Worm (Caenorhabditis elegans): ENCODE data around the gene spk-1.

The spk-1 gene

DNA sequence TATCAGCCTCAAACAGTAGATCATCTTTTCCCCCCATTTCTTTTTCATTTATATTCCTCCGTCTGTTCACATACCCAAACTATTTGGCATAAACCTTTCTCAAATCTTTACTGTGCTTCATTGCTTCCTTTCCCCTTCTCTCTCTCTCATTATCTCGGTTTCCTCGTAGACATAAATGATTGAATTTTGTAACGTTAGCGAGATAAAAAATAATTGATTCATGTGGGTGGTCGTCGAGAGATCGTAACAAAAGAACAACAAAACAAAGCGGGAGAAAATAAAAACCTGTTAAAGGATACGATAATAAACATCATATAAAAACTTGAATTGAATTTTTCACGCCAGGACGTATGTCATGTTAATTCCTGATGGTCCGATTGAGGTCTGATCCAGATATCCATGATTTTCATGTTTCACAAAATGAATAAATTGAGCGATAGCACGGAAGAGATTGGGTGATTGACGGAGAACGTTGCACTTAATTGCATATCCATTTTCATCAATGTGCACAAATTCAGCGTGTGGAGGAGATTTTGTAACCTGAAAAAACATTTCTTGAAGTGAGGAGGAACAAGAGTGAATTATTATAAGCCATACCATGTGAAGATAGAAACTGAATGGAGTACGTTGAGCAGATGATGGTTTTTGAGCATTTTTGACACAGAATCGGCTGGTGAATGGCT lies 6.5 kb downstream of the spk-1 start (continued):
- TF ChIP-seq nhr-27 (tag; optimal IDR thresholded peaks at IDR 0.05), result no peak
- TF ChIP-seq ama-1 (optimal IDR thresholded peaks at IDR 0.05), result no peak
- peak in 1 of 2 experiments; percentile 16 for TF ChIP-seq ama-1 (GFP tag; optimal IDR thresholded peaks at IDR 0.05)
- no peak for TF ChIP-seq attf-5 (GFP tag; optimal IDR thresholded peaks at IDR 0.05)
- TF ChIP-seq madf-3 (GFP tag; IDR thresholded peaks at IDR 0.05), result no peak
- no peak for TF ChIP-seq K12H6.12 (tag; optimal IDR thresholded peaks at IDR 0.05)
- peak; percentile 60 for TF ChIP-seq fkh-3 (tag; optimal IDR thresholded peaks at IDR 0.05)
- no peak for TF ChIP-seq mxl-1 (tag; optimal IDR thresholded peaks at IDR 0.05)
- TF ChIP-seq dpff-1 (tag; optimal IDR thresholded peaks at IDR 0.05), result peak; percentile 30
- TF ChIP-seq madf-10 (tag; optimal IDR thresholded peaks at IDR 0.05), result no peak
- TF ChIP-seq B0261.1 (tag; optimal IDR thresholded peaks at IDR 0.05), result no peak
- peak; percentile 77 for TF ChIP-seq athp-1 (tag; optimal IDR thresholded peaks at IDR 0.05)
- TF ChIP-seq akir-1 (GFP tag; optimal IDR thresholded peaks at IDR 0.05), result no peak
- no peak for TF ChIP-seq F57A8.1 (GFP tag; optimal IDR thresholded peaks at IDR 0.05)
- no peak for TF ChIP-seq F23B12.7 (tag; optimal IDR thresholded peaks at IDR 0.05; ENCODE audit: insufficient read depth)
- TF ChIP-seq him-1 (tag; optimal IDR thresholded peaks at IDR 0.05), result peak; percentile 33
- no peak for TF ChIP-seq aptf-2 (GFP tag; conservative IDR thresholded peaks at IDR 0.05)
- no peak for TF ChIP-seq zim-3 (tag; optimal IDR thresholded peaks at IDR 0.05)
- TF ChIP-seq madf-8 (GFP tag; conservative IDR thresholded peaks at IDR 0.05), result no peak
- no peak for TF ChIP-seq F39B2.1 (GFP tag; IDR thresholded peaks at IDR 0.05)
- TF ChIP-seq sptf-2 (GFP tag; optimal IDR thresholded peaks at IDR 0.05), result no peak
- no peak for TF ChIP-seq somi-1 (GFP tag; optimal IDR thresholded peaks at IDR 0.05)
- no peak for TF ChIP-seq F37B4.10 (GFP tag; IDR thresholded peaks at IDR 0.05)
- no peak for TF ChIP-seq D2030.7 (GFP tag; IDR thresholded peaks at IDR 0.05)
- no peak for TF ChIP-seq ztf-22 (GFP tag; optimal IDR thresholded peaks at IDR 0.05)
- no peak for TF ChIP-seq F22D6.2 (tag; optimal IDR thresholded peaks at IDR 0.05)
- no peak for TF ChIP-seq Y67H2A.10 (GFP tag; conservative IDR thresholded peaks at IDR 0.05)
- TF ChIP-seq repo-1 (tag; optimal IDR thresholded peaks at IDR 0.05), result peak; percentile 37
- TF ChIP-seq lag-1 (GFP tag; IDR thresholded peaks at IDR 0.05), result no peak
- no peak for TF ChIP-seq atf-7 (tag; optimal IDR thresholded peaks at IDR 0.05)
- TF ChIP-seq ets-4 (GFP tag; optimal IDR thresholded peaks at IDR 0.05), result no peak
- TF ChIP-seq egl-18 (GFP tag; IDR thresholded peaks at IDR 0.05), result no peak
- TF ChIP-seq egrh-3 (GFP tag; IDR thresholded peaks at IDR 0.05), result no peak
- TF ChIP-seq ceh-100 (GFP tag; IDR thresholded peaks at IDR 0.05), result no peak
- TF ChIP-seq C17E4.6 (GFP tag; IDR thresholded peaks at IDR 0.05), result no peak
- TF ChIP-seq Y56A3A.18 (GFP tag; IDR thresholded peaks at IDR 0.05), result no peak
- TF ChIP-seq F55B11.4 (tag; optimal IDR thresholded peaks at IDR 0.05; ENCODE audit: borderline replicate concordance, insufficient read depth), result no peak
- TF ChIP-seq sdz-38 (tag; optimal IDR thresholded peaks at IDR 0.05), result no peak
- peak; percentile 30 for TF ChIP-seq tlf-1 (GFP tag; optimal IDR thresholded peaks at IDR 0.05)
- no peak for TF ChIP-seq zfh-2 (GFP tag; conservative IDR thresholded peaks at IDR 0.05)
- peak; percentile 41; the same call in 1 of the 2 replicates for TF ChIP-seq madf-6 (GFP tag; IDR thresholded peaks at IDR 0.05)
- no peak for TF ChIP-seq rec-8 (tag; optimal IDR thresholded peaks at IDR 0.05)
- TF ChIP-seq F57C9.4 (tag; optimal IDR thresholded peaks at IDR 0.05), result no peak
- no peak for TF ChIP-seq let-526 (GFP tag; IDR thresholded peaks at IDR 0.05)
- TF ChIP-seq ceh-58 (GFP tag; IDR thresholded peaks at IDR 0.05), result no peak
- TF ChIP-seq Y79H2A.3 (GFP tag; conservative IDR thresholded peaks at IDR 0.05), result no peak
- no peak for TF ChIP-seq efl-1 (GFP tag; optimal IDR thresholded peaks at IDR 0.05)
- TF ChIP-seq attf-6 (GFP tag; IDR thresholded peaks at IDR 0.05), result 0 out of 2 replicates have a peak, but pooled peaks have one; percentile 21
- TF ChIP-seq ceh-91 (GFP tag; IDR thresholded peaks at IDR 0.05), result no peak
